Fruit fly (Drosophila melanogaster) whole organism, adult: ENCODE measurements around the gene CG14960.

ENCODE experiments used
- CG11617 ChIP-seq: fragments of 200-800 bp; sonication (Bioruptor generic); optimal IDR thresholded peaks from 2 replicates; lab custom pipeline; 2017; ENCODE audit warnings: mild to moderate bottlenecking, missing biosample characterization, missing genetic modification reagents, missing genetic modification characterization
- CG12768 ChIP-seq: fragments of 200-800 bp; sonication (Bioruptor generic); optimal IDR thresholded peaks from 2 replicates; lab custom pipeline; 2017; ENCODE audit warnings: missing biosample characterization, missing genetic modification characterization, mild to moderate bottlenecking, moderate library complexity, missing genetic modification reagents
- CG14711 ChIP-seq: fragments of 200-800 bp; sonication (Bioruptor generic); optimal IDR thresholded peaks from 2 replicates; lab custom pipeline; 2018; ENCODE audit warnings: missing biosample characterization, mild to moderate bottlenecking, missing genetic modification characterization, moderate library complexity
- CG1620 ChIP-seq: fragments of 200-800 bp; sonication (Bioruptor generic); optimal IDR thresholded peaks from 2 replicates; lab custom pipeline; 2016; ENCODE audit warnings: missing biosample characterization, missing genetic modification characterization
- CG33017 ChIP-seq: fragments of 200-800 bp; sonication (Bioruptor generic); optimal IDR thresholded peaks from 2 replicates; lab custom pipeline; 2018; ENCODE audit warnings: missing biosample characterization, mild to moderate bottlenecking, missing genetic modification characterization, moderate library complexity
- CG5204 ChIP-seq: fragments of 200-800 bp; sonication (Bioruptor generic); optimal IDR thresholded peaks from 2 replicates; lab custom pipeline; 2016; ENCODE audit warnings: missing biosample characterization, missing genetic modification characterization
- CG7045 ChIP-seq: fragments of 200-800 bp; sonication (Bioruptor generic); optimal IDR thresholded peaks from 2 replicates; lab custom pipeline; 2017; ENCODE audit warnings: missing biosample characterization, mild to moderate bottlenecking, missing genetic modification characterization
- CG7101 ChIP-seq: fragments of 200-800 bp; sonication (Bioruptor generic); optimal IDR thresholded peaks from 2 replicates; lab custom pipeline; 2018; ENCODE audit warnings: missing biosample characterization, mild to moderate bottlenecking, missing genetic modification characterization, moderate library complexity
- Clk ChIP-seq: fragments of 200-800 bp; sonication (Bioruptor generic); optimal IDR thresholded peaks from 2 replicates; lab custom pipeline; 2017; ENCODE audit warnings: missing biosample characterization, missing genetic modification characterization
- Crg-1 ChIP-seq: fragments of 200-800 bp; sonication (Bioruptor generic); optimal IDR thresholded peaks from 2 replicates; lab custom pipeline; 2016; ENCODE audit warnings: missing biosample characterization, missing genetic modification characterization
- Hr96 ChIP-seq: fragments of 200-800 bp; sonication (Bioruptor generic); optimal IDR thresholded peaks from 2 replicates; lab custom pipeline; 2016; ENCODE audit warnings: missing biosample characterization, missing genetic modification characterization
- Mnt ChIP-seq: fragments of 200-800 bp; sonication (Bioruptor generic); optimal IDR thresholded peaks from 2 replicates; lab custom pipeline; 2016; ENCODE audit warnings: missing biosample characterization, mild to moderate bottlenecking, missing genetic modification characterization
- bab1 ChIP-seq: fragments of 200-800 bp; sonication (Bioruptor generic); optimal IDR thresholded peaks from 3 replicates; lab custom pipeline; 2019; ENCODE audit warnings: missing biosample characterization, mild to moderate bottlenecking, missing genetic modification characterization, moderate library complexity
- cic ChIP-seq: fragments of 200-800 bp; sonication (Bioruptor generic); optimal IDR thresholded peaks from 2 replicates; lab custom pipeline; 2017; ENCODE audit warnings: missing biosample characterization, mild to moderate bottlenecking, missing genetic modification characterization, moderate library complexity
- cnc ChIP-seq, 2 experiments: fragments of >200 bp; optimal IDR thresholded peaks; 2 replicates each; lab custom pipeline; 2017
- kay ChIP-seq: fragments of 200-800 bp; sonication (Bioruptor generic); peaks from one replicate; lab custom pipeline; 2016; ENCODE audit warnings: missing biosample characterization, missing genetic modification characterization, borderline replicate concordance
- ovo ChIP-seq: fragments of 200-800 bp; sonication (Bioruptor generic); optimal IDR thresholded peaks from 2 replicates; lab custom pipeline; 2016; ENCODE audit warnings: missing biosample characterization, missing genetic modification characterization
- pad ChIP-seq: fragments of 200-800 bp; sonication (Bioruptor generic); optimal IDR thresholded peaks from 3 replicates; lab custom pipeline; 2017; ENCODE audit warnings: missing biosample characterization, missing genetic modification characterization, mild to moderate bottlenecking, moderate library complexity, missing genetic modification reagents
- tj ChIP-seq: fragments of 200-800 bp; sonication (Bioruptor generic); optimal IDR thresholded peaks from 3 replicates; lab custom pipeline; 2017; ENCODE audit warnings: missing biosample characterization, mild to moderate bottlenecking, missing genetic modification characterization, moderate library complexity
- toe ChIP-seq: fragments of 200-800 bp; sonication (Bioruptor generic); optimal IDR thresholded peaks from 2 replicates; lab custom pipeline; 2016; ENCODE audit warnings: missing biosample characterization, missing genetic modification characterization

Gene CG14960

DNA sequence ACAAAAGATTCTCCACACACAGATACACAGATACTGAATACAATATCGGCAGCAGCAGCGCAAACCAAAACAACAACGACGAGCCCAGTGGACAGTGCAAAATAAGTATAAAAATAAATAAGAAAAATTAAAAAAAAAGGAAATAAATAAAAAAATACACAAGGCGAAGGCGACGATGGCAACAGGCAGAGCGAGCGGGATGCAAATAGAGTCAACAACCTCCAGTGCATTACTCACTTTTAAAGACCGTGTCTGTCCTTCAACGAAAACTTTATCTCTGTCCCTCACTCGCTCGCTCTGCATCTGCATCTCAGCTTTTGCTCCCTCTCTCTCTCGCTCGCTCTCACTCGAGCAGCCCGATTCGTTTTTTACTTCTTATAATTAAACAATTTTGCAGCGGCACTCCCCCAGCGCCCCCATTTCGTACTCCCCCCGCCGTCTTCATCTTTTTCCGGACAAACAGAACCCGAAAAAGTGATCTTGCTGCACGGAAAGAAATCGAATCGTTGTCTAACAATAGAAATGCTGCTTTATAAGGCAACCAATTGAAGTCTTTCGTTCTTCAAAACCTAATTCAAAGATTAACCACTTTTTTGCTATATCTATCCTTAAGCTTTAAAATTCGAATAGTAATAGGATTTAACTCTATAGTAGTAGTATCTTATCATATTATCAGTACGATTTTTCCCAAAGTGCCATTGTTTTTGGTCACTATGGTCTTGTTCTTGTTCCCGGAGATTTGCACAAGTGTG, 24.3 kb upstream of the CG14960 start:
- TF ChIP-seq cic (GFP tag; lab: Kevin White, UChicago): peak; percentile 16
- TF ChIP-seq Clk (GFP tag; lab: Kevin White, UChicago): no peak

dm6 chr3L:3247130-3248065, 23.4 kb upstream of the CG14960 start, which contains the start of gene CG43389:
Gene CG43389 (plus strand): TSS chr3L:3248015.
- TF ChIP-seq CG11617: peak; percentile 32
- TF ChIP-seq kay (GFP tag; lab: Kevin White, UChicago): no peak

dm6 chr3L:3248714-3249663, 21.8 kb upstream of the CG14960 start:
- peak; percentile 10 for TF ChIP-seq CG14711
- TF ChIP-seq CG11617: peak; percentile 36
- TF ChIP-seq Clk (GFP tag; lab: Kevin White, UChicago): no peak
- TF ChIP-seq kay (GFP tag; lab: Kevin White, UChicago): no peak
- TF ChIP-seq pad: peak; percentile 47
- TF ChIP-seq tj (GFP tag; lab: Kevin White, UChicago): peak; percentile 11
- no peak for TF ChIP-seq Hr96 (GFP tag; lab: Kevin White, UChicago)
- peak; percentile 58 for TF ChIP-seq bab1 (GFP tag; lab: Kevin White, UChicago)
- peak; percentile 1 for TF ChIP-seq CG5204

dm6 chr3L:3249664-3249996, 21.2 kb upstream of the CG14960 start:
- TF ChIP-seq kay (GFP tag; lab: Kevin White, UChicago): no peak
- no peak for TF ChIP-seq Hr96 (GFP tag; lab: Kevin White, UChicago)
- no peak for TF ChIP-seq CG1620 (GFP tag; lab: Kevin White, UChicago)
- TF ChIP-seq pad: no peak
- no peak for TF ChIP-seq CG33017 (tag; lab: Kevin White, UChicago)
- no peak for TF ChIP-seq toe (GFP tag; lab: Kevin White, UChicago)
- TF ChIP-seq CG12768: no peak
- TF ChIP-seq CG7045 (GFP tag; lab: Kevin White, UChicago): no peak
- TF ChIP-seq Clk (GFP tag; lab: Kevin White, UChicago): no peak
- TF ChIP-seq cnc (optimal IDR thresholded peaks at IDR 0.05; lab: Kevin White, UChicago): no peak
- TF ChIP-seq CG14711: no peak

dm6 chr3L:3249997-3250774, 20.6 kb upstream of the CG14960 start:
- peak; percentile 81 for TF ChIP-seq Crg-1
- TF ChIP-seq CG7101: peak; percentile 92
- TF ChIP-seq cic (GFP tag; lab: Kevin White, UChicago): peak; percentile 63
- peak; percentile 78 for TF ChIP-seq CG14711
- peak; percentile 78 for TF ChIP-seq tj (GFP tag; lab: Kevin White, UChicago)
- peak; percentile 86 for TF ChIP-seq CG33017 (tag; lab: Kevin White, UChicago)
- TF ChIP-seq pad: peak; percentile 86
- TF ChIP-seq CG5204: peak; percentile 97
- TF ChIP-seq cnc (optimal IDR thresholded peaks at IDR 0.05; lab: Kevin White, UChicago): no peak
- TF ChIP-seq Hr96 (GFP tag; lab: Kevin White, UChicago): peak; percentile 96
- peak; percentile 96 for TF ChIP-seq toe (GFP tag; lab: Kevin White, UChicago)
- TF ChIP-seq CG12768: peak; percentile 93
- peak; percentile 98 for TF ChIP-seq CG11617
- TF ChIP-seq ovo (GFP tag; lab: Kevin White, UChicago): peak; percentile 77
- TF ChIP-seq CG7045 (GFP tag; lab: Kevin White, UChicago): peak; percentile 93
- TF ChIP-seq Mnt (GFP tag; lab: Kevin White, UChicago): peak; percentile 62
- peak; percentile 87 for TF ChIP-seq Clk (GFP tag; lab: Kevin White, UChicago)
- peak; percentile 85 for TF ChIP-seq kay (GFP tag; lab: Kevin White, UChicago)
- peak; percentile 94 for TF ChIP-seq CG1620 (GFP tag; lab: Kevin White, UChicago)
- peak; percentile 89 for TF ChIP-seq bab1 (GFP tag; lab: Kevin White, UChicago)
